Worm (Caenorhabditis elegans) whole organism, L2 larva: Measurements from ENCODE around the gene pbs-3.
"Not testable (repeated sequence)": the region's sequence is repeated elsewhere in the genome, so short reads cannot be mapped to it uniquely, and the experiment has no call there.

ENCODE experiments used
- F13H6.1 ChIP-seq: sonication (generic microtip); optimal IDR thresholded peaks from 2 replicates; lab custom pipeline; 2016; ENCODE audit warnings: missing genetic modification characterization, missing compliant biosample characterization
- ZK546.5 ChIP-seq: sonication (generic microtip); optimal IDR thresholded peaks from 2 replicates; lab custom pipeline; 2017; ENCODE audit warnings: missing biosample characterization, missing genetic modification characterization
- ama-1 ChIP-seq: fragments of 150-350 bp; optimal IDR thresholded peaks from 2 replicates; lab custom pipeline; 2018; ENCODE audit warnings: inconsistent platforms
- ceh-82 ChIP-seq: fragments of 150-350 bp; optimal IDR thresholded peaks from 2 replicates; lab custom pipeline; 2014; ENCODE audit warnings: missing biosample characterization, missing genetic modification characterization
- dmd-4 ChIP-seq: sonication (generic microtip); optimal IDR thresholded peaks from 2 replicates; lab custom pipeline; 2017; ENCODE audit warnings: missing biosample characterization, missing genetic modification characterization
- elt-1 ChIP-seq: fragments of 150-350 bp; optimal IDR thresholded peaks from 2 replicates; lab custom pipeline; 2014; ENCODE audit warnings: missing biosample characterization, missing genetic modification characterization
- lsy-2 ChIP-seq, 2 experiments: fragments of 150-350 bp in 1 of 2; sonication (generic microtip) in 1 of 2; optimal IDR thresholded peaks; 2 replicates each; lab custom pipeline; 2014 to 2017; ENCODE audit warnings: missing biosample characterization in 2 of 2, missing genetic modification characterization in 2 of 2
- nhr-23 ChIP-seq: fragments of 150-350 bp; optimal IDR thresholded peaks from 2 replicates; lab custom pipeline; 2014; ENCODE audit warnings: missing biosample characterization, missing genetic modification reagents, missing genetic modification characterization
- skn-1 ChIP-seq: sonication (generic microtip); optimal IDR thresholded peaks from 2 replicates; lab custom pipeline; 2017; ENCODE audit warnings: missing biosample characterization, missing genetic modification characterization
- unc-39 ChIP-seq: fragments of 150-350 bp; optimal IDR thresholded peaks from 2 replicates; lab custom pipeline; 2014; ENCODE audit warnings: missing biosample characterization, missing genetic modification characterization
- unc-55 ChIP-seq: fragments of 150-350 bp; sonication (generic microtip); optimal IDR thresholded peaks from 3 replicates; lab custom pipeline; 2014; ENCODE audit warnings: missing biosample characterization, missing genetic modification reagents, missing genetic modification characterization

ce11 chrII:4916462-4916861 is 38.8 kb downstream of the pbs-3 start, which contains the start of gene msp-31:
- TF ChIP-seq ceh-82 (tag; lab: Kevin White, UChicago); lsy-2 (tag; optimal IDR thresholded peaks at IDR 0.05; lab: Kevin White, UChicago); unc-55 (GFP tag; lab: Kevin White, UChicago); dmd-4 (tag; lab: Kevin White, UChicago); unc-39 (tag; lab: Kevin White, UChicago); nhr-23; F13H6.1 (tag; lab: Kevin White, UChicago); elt-1; ZK546.5; ama-1 (lab: Kevin White, UChicago); skn-1 (tag; lab: Kevin White, UChicago): not testable (repeated sequence)
